Worm (Caenorhabditis elegans): ENCODE measurements around the gene K11H12.4.

Gene K11H12.4

ce11 chrIV:682726-683340, 7.2 kb upstream of the K11H12.4 start (continued):
- TF ChIP-seq pha-4 (tag; optimal IDR thresholded peaks at IDR 0.05): no peak
- TF ChIP-seq nfya-1 (tag; optimal IDR thresholded peaks at IDR 0.05; ENCODE audit: borderline replicate concordance, insufficient read depth): no peak
- peak; percentile 61 for TF ChIP-seq ceh-100 (GFP tag; IDR thresholded peaks at IDR 0.05)
- peak; percentile 33 for TF ChIP-seq lsl-1 (GFP tag; optimal IDR thresholded peaks at IDR 0.05)
- no peak for TF ChIP-seq C17E4.6 (GFP tag; IDR thresholded peaks at IDR 0.05)
- TF ChIP-seq efl-1 (GFP tag; optimal IDR thresholded peaks at IDR 0.05): no peak
- peak; percentile 15 for TF ChIP-seq gei-17 (GFP tag; optimal IDR thresholded peaks at IDR 0.05)
- 0 out of 2 replicates have a peak, but pooled peaks have one; percentile 51 for TF ChIP-seq ztf-28 (GFP tag; IDR thresholded peaks at IDR 0.05)
- peak; percentile 20; the same call in 1 of the 2 replicates for TF ChIP-seq ceh-40 (GFP tag; IDR thresholded peaks at IDR 0.05)
- no peak for TF ChIP-seq let-526 (GFP tag; IDR thresholded peaks at IDR 0.05)
- TF ChIP-seq Y56A3A.18 (GFP tag; IDR thresholded peaks at IDR 0.05): peak; percentile 74; the same call in 1 of the 2 replicates
- TF ChIP-seq die-1 (tag; optimal IDR thresholded peaks at IDR 0.05): peak; percentile 85
- TF ChIP-seq unc-62 (GFP tag; optimal IDR thresholded peaks at IDR 0.05): no peak
- TF ChIP-seq hsf-1 (GFP tag; IDR thresholded peaks at IDR 0.05): no peak
- no peak for TF ChIP-seq F55B11.4 (tag; optimal IDR thresholded peaks at IDR 0.05; ENCODE audit: borderline replicate concordance, insufficient read depth)
- TF ChIP-seq tlf-1 (GFP tag; optimal IDR thresholded peaks at IDR 0.05): peak; percentile 48
- TF ChIP-seq mxl-1 (tag; optimal IDR thresholded peaks at IDR 0.05): peak; percentile 86
- TF ChIP-seq madf-6 (GFP tag; IDR thresholded peaks at IDR 0.05): peak; percentile 44; the same call in 1 of the 2 replicates
- peak; percentile 57 for TF ChIP-seq atf-7 (tag; optimal IDR thresholded peaks at IDR 0.05)
- peak; percentile 70 for TF ChIP-seq ztf-26 (tag; optimal IDR thresholded peaks at IDR 0.05)
- TF ChIP-seq ceh-27 (GFP tag; optimal IDR thresholded peaks at IDR 0.05): peak; percentile 75
- TF ChIP-seq attf-6 (GFP tag; IDR thresholded peaks at IDR 0.05): 0 out of 2 replicates have a peak, but pooled peaks have one; percentile 25
- peak; percentile 65; the same call in 1 of the 2 replicates for TF ChIP-seq K11D2.4 (GFP tag; IDR thresholded peaks at IDR 0.05)
- peak; percentile 85 for TF ChIP-seq ztf-25 (GFP tag; IDR thresholded peaks at IDR 0.05)
- TF ChIP-seq sptf-2 (GFP tag; optimal IDR thresholded peaks at IDR 0.05): no peak
- TF ChIP-seq ccch-3 (GFP tag; optimal IDR thresholded peaks at IDR 0.05): no peak
- TF ChIP-seq F37B4.10 (GFP tag; IDR thresholded peaks at IDR 0.05): no peak
- peak; percentile 68 for TF ChIP-seq chd-7 (tag; optimal IDR thresholded peaks at IDR 0.05)
- no peak for TF ChIP-seq ceh-58 (GFP tag; IDR thresholded peaks at IDR 0.05)
- TF ChIP-seq Y79H2A.3 (GFP tag; conservative IDR thresholded peaks at IDR 0.05): no peak
- TF ChIP-seq F49E8.2 (tag; optimal IDR thresholded peaks at IDR 0.05; ENCODE audit: insufficient read depth): peak; percentile 36
- TF ChIP-seq B0336.3 (GFP tag; IDR thresholded peaks at IDR 0.05): peak; percentile 69
- no peak for TF ChIP-seq sdz-38 (tag; optimal IDR thresholded peaks at IDR 0.05)
- TF ChIP-seq nhr-120 (GFP tag; IDR thresholded peaks at IDR 0.05): no peak

DNA sequence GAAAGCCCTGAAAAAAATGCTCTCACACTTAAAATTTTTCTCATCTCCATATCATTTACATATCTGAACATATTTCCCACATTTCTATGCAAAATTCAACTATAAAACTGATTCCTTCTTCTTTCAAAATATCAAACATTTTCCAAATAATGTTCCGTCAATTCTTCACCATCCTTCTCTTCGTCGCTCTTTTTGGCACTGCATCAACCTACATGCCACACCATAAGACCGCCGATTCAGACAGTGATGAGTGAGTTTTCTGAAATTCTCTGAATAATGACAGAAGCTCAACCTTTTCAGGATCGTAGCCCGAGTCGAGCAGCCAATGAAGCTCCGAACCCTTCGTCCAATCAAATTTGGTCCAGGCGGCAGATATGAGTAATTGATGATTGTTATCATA, 597 bp upstream of the K11H12.4 start, which contains the start of gene K11H12.5:
Gene K11H12.5, plus strand, starts transcription at position 301 of the 400 bp plus-strand sequence.
- no peak for TF ChIP-seq let-526 (GFP tag; IDR thresholded peaks at IDR 0.05)
- TF ChIP-seq T26A5.8 (tag; optimal IDR thresholded peaks at IDR 0.05): no peak
- TF ChIP-seq ekl-4 (GFP tag; IDR thresholded peaks at IDR 0.05): no peak
- no peak for TF ChIP-seq nhr-179 (tag; optimal IDR thresholded peaks at IDR 0.05)
- TF ChIP-seq zim-3 (tag; optimal IDR thresholded peaks at IDR 0.05): no peak
- TF ChIP-seq hmg-1.2 (GFP tag; IDR thresholded peaks at IDR 0.05): no peak
- TF ChIP-seq lin-40 (tag; optimal IDR thresholded peaks at IDR 0.05): no peak
- no peak for TF ChIP-seq rcor-1 (GFP tag; IDR thresholded peaks at IDR 0.05)

Data from whole organism, young adult.